Worm (Caenorhabditis elegans) whole organism, L3 larva: ENCODE data around the gene dnj-24.

ENCODE experiments used
- R02D3.7 ChIP-seq: fragments of 150-350 bp; optimal IDR thresholded peaks from 2 replicates; lab custom pipeline; 2014; ENCODE audit warnings: missing biosample characterization, missing genetic modification characterization
- ceh-82 ChIP-seq: fragments of 150-350 bp; optimal IDR thresholded peaks from 2 replicates; lab custom pipeline; 2014; ENCODE audit warnings: missing biosample characterization, missing genetic modification characterization
- ceh-9 ChIP-seq: sonication (generic microtip); optimal IDR thresholded peaks from 2 replicates; lab custom pipeline; 2018; ENCODE audit warnings: missing biosample characterization, missing genetic modification characterization
- daf-12 ChIP-seq: fragments of 150-350 bp; optimal IDR thresholded peaks from 2 replicates; lab custom pipeline; 2014; ENCODE audit warnings: missing biosample characterization, missing genetic modification reagents, missing genetic modification characterization
- egl-27 ChIP-seq: sonication (generic microtip); optimal IDR thresholded peaks from 4 replicates; lab custom pipeline; 2017; ENCODE audit warnings: missing biosample characterization, missing genetic modification reagents, missing genetic modification characterization
- elt-1 ChIP-seq: fragments of 150-350 bp; optimal IDR thresholded peaks from 2 replicates; lab custom pipeline; 2014; ENCODE audit warnings: missing biosample characterization, missing genetic modification characterization
- elt-2 ChIP-seq: sonication (generic microtip); optimal IDR thresholded peaks from 2 replicates; lab custom pipeline; 2016; ENCODE audit warnings: missing genetic modification reagents, mild to moderate bottlenecking, missing genetic modification characterization, missing compliant biosample characterization
- fkh-2 ChIP-seq: fragments of 150-350 bp; optimal IDR thresholded peaks from 2 replicates; lab custom pipeline; 2014; ENCODE audit warnings: missing biosample characterization, missing genetic modification reagents, missing genetic modification characterization
- lin-39 ChIP-seq: fragments of 150-350 bp; optimal IDR thresholded peaks from 2 replicates; lab custom pipeline; 2018; ENCODE audit warnings: missing biosample characterization, missing genetic modification reagents, missing genetic modification characterization
- nhr-11 ChIP-seq: fragments of 150-350 bp; optimal IDR thresholded peaks from 2 replicates; lab custom pipeline; 2014; ENCODE audit warnings: missing biosample characterization, missing genetic modification characterization
- nhr-12 ChIP-seq: fragments of 150-350 bp; optimal IDR thresholded peaks from 2 replicates; lab custom pipeline; 2014; ENCODE audit warnings: missing biosample characterization, missing genetic modification characterization
- pha-4 ChIP-seq: fragments of 150-350 bp; optimal IDR thresholded peaks from 2 replicates; lab custom pipeline; 2014; ENCODE audit warnings: missing biosample characterization, missing genetic modification reagents, missing genetic modification characterization
- snpc-4 ChIP-seq: fragments of 150-350 bp; optimal IDR thresholded peaks from 2 replicates; lab custom pipeline; 2014; ENCODE audit warnings: missing biosample characterization, missing genetic modification characterization

DNA sequence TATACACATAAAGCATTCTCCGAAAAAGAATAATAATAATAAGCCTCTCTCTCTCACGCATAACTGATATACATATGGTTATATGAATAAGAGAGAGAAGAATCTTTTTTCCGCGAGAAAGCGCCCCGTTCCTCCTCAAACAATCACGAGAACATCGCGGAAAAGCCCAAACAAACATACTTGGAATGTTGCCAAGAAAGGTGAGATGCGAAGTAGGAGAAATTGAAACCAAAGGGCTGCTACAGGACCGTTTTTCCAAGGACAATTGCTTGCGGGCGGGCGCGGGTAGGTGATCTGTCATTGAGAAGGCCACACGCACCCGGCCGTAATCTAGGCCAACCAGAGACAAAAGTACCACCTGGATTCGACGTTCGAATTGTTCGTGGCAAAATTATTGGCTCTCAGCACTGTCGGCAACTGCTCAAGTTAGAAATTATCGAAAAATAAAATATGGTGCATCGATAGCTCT, at the start of gene dnj-24:
- no peak for TF ChIP-seq elt-2 (tag; lab: Kevin White, UChicago)
- TF ChIP-seq nhr-12 (tag; lab: Kevin White, UChicago), result no peak
- TF ChIP-seq lin-39 (tag; lab: Kevin White, UChicago), result no peak
- TF ChIP-seq elt-1 (tag; lab: Kevin White, UChicago), result no peak
- TF ChIP-seq nhr-11 (tag; lab: Kevin White, UChicago), result no peak
- TF ChIP-seq ceh-82 (tag; lab: Kevin White, UChicago), result no peak
- TF ChIP-seq ceh-9, result no peak
- TF ChIP-seq snpc-4 (tag; lab: Kevin White, UChicago), result no peak
- TF ChIP-seq fkh-2 (tag; lab: Kevin White, UChicago), result no peak
- TF ChIP-seq pha-4 (tag; lab: Kevin White, UChicago), result no peak
- TF ChIP-seq daf-12 (tag; lab: Kevin White, UChicago), result no peak
- TF ChIP-seq R02D3.7 (tag; lab: Kevin White, UChicago), result no peak
- TF ChIP-seq egl-27 (tag; lab: Kevin White, UChicago), result no peak
